Worm (Caenorhabditis elegans) whole organism, young adult: ENCODE measurements around the gene sre-32.

Experiments used
- B0019.2 ChIP-seq: fragments of 200-800 bp; sonication (Bioruptor generic); conservative IDR thresholded peaks from 2 replicates; pipeline ENCODE4 v1.3.6; 2022; ENCODE audit warnings: missing genetic modification reagents, missing genetic modification characterization, missing compliant biosample characterization
- C17E4.6 ChIP-seq: fragments of 200-800 bp; sonication (Bioruptor generic); IDR thresholded peaks from 2 replicates; pipeline ENCODE4 v1.3.6; 2022; ENCODE audit warnings: missing genetic modification reagents, missing genetic modification characterization, missing compliant biosample characterization
- F10E7.11 ChIP-seq: sonication (generic microtip); optimal IDR thresholded peaks from 2 replicates; lab custom pipeline; 2017; ENCODE audit warnings: mild to moderate bottlenecking, missing genetic modification characterization, moderate library complexity, missing compliant biosample characterization
- F22D6.2 ChIP-seq: sonication (generic microtip); optimal IDR thresholded peaks from 2 replicates; lab custom pipeline; 2016; ENCODE audit warnings: mild to moderate bottlenecking, missing genetic modification characterization, missing compliant biosample characterization
- F33H1.4 ChIP-seq: fragments of 200-800 bp; sonication (Bioruptor generic); IDR thresholded peaks from 2 replicates; pipeline ENCODE4 v1.3.6; 2022; ENCODE audit warnings: missing genetic modification reagents, missing genetic modification characterization, missing compliant biosample characterization
- F37B4.10 ChIP-seq: fragments of 200-800 bp; sonication (Bioruptor generic); IDR thresholded peaks from 2 replicates; pipeline ENCODE4 v1.3.6; 2022; ENCODE audit warnings: missing genetic modification characterization, missing compliant biosample characterization
- F49E8.2 ChIP-seq: sonication (generic microtip); optimal IDR thresholded peaks from 3 replicates; lab custom pipeline; 2017; ENCODE audit warnings: missing genetic modification characterization, mild to moderate bottlenecking, missing compliant biosample characterization, antibody characterized with exemption, moderate library complexity; ENCODE audit not compliant: insufficient read depth
- F55B11.4 ChIP-seq: sonication (generic microtip); optimal IDR thresholded peaks from 2 replicates; lab custom pipeline; 2016; ENCODE audit warnings: missing compliant biosample characterization, missing genetic modification characterization, borderline replicate concordance; ENCODE audit not compliant: insufficient read depth
- K11D2.4 ChIP-seq: fragments of 200-800 bp; sonication (Bioruptor generic); IDR thresholded peaks from 2 replicates; pipeline ENCODE4 v1.3.6; 2022; ENCODE audit warnings: missing genetic modification reagents, missing genetic modification characterization, missing compliant biosample characterization
- T26A5.8 ChIP-seq: sonication (generic microtip); optimal IDR thresholded peaks from 2 replicates; lab custom pipeline; 2016; ENCODE audit warnings: missing genetic modification characterization, missing compliant biosample characterization
- Y53F4B.3 ChIP-seq: fragments of 200-800 bp; sonication (Bioruptor generic); IDR thresholded peaks from 2 replicates; pipeline ENCODE4 v1.3.6; 2022; ENCODE audit warnings: missing genetic modification reagents, missing genetic modification characterization, missing compliant biosample characterization
- Y56A3A.18 ChIP-seq: fragments of 200-800 bp; sonication (Bioruptor generic); IDR thresholded peaks from 2 replicates; pipeline ENCODE4 v1.3.6; 2022; ENCODE audit warnings: missing genetic modification reagents, missing genetic modification characterization, missing compliant biosample characterization
- akir-1 ChIP-seq: fragments of 200-800 bp; sonication (Bioruptor generic); optimal IDR thresholded peaks from 2 replicates; lab custom pipeline; 2018; ENCODE audit warnings: mild to moderate bottlenecking, missing genetic modification characterization, moderate library complexity, missing compliant biosample characterization
- aptf-2 ChIP-seq: fragments of 200-800 bp; sonication (Bioruptor generic); conservative IDR thresholded peaks from 2 replicates; pipeline ENCODE4 v1.3.6; 2022; ENCODE audit warnings: missing genetic modification reagents, missing genetic modification characterization, missing compliant biosample characterization
- aptf-3 ChIP-seq: fragments of 200-800 bp; sonication (Bioruptor generic); IDR thresholded peaks from 2 replicates; pipeline ENCODE4 v1.3.6; 2022; ENCODE audit warnings: missing genetic modification characterization, missing compliant biosample characterization
- atf-7 ChIP-seq: sonication (generic microtip); optimal IDR thresholded peaks from 2 replicates; lab custom pipeline; 2017; ENCODE audit warnings: mild to moderate bottlenecking, missing genetic modification characterization, missing compliant biosample characterization
- athp-1 ChIP-seq: sonication (generic microtip); optimal IDR thresholded peaks from 2 replicates; lab custom pipeline; 2017; ENCODE audit warnings: mild to moderate bottlenecking, missing genetic modification characterization, missing compliant biosample characterization
- attf-5 ChIP-seq: fragments of 200-800 bp; sonication (Bioruptor generic); optimal IDR thresholded peaks from 2 replicates; lab custom pipeline; 2018; ENCODE audit warnings: mild to moderate bottlenecking, missing genetic modification characterization, missing compliant biosample characterization
- cebp-2 ChIP-seq: fragments of 200-800 bp; sonication (Bioruptor generic); IDR thresholded peaks from 2 replicates; pipeline ENCODE4 v1.3.6; 2022; ENCODE audit warnings: missing genetic modification characterization, missing compliant biosample characterization
- ceh-100 ChIP-seq: fragments of 200-800 bp; sonication (Bioruptor generic); IDR thresholded peaks from 2 replicates; pipeline ENCODE4 v1.3.6; 2022; ENCODE audit warnings: missing genetic modification reagents, missing genetic modification characterization, missing compliant biosample characterization
- ceh-40 ChIP-seq: fragments of 200-800 bp; sonication (Bioruptor generic); IDR thresholded peaks from 2 replicates; pipeline ENCODE4 v1.3.6; 2022; ENCODE audit warnings: missing genetic modification characterization, missing compliant biosample characterization
- ceh-79 ChIP-seq: sonication (generic microtip); optimal IDR thresholded peaks from 2 replicates; lab custom pipeline; 2017; ENCODE audit warnings: mild to moderate bottlenecking, missing genetic modification characterization, missing compliant biosample characterization
- chd-7 ChIP-seq: sonication (generic microtip); optimal IDR thresholded peaks from 2 replicates; lab custom pipeline; 2016; ENCODE audit warnings: mild to moderate bottlenecking, missing genetic modification characterization, moderate library complexity, missing compliant biosample characterization
- dox-1 ChIP-seq: fragments of 200-800 bp; sonication (Bioruptor generic); IDR thresholded peaks from 2 replicates; pipeline ENCODE4 v1.3.6; 2022; ENCODE audit warnings: missing genetic modification reagents, missing genetic modification characterization, missing compliant biosample characterization
- egl-44 ChIP-seq: fragments of 200-800 bp; sonication (Bioruptor generic); IDR thresholded peaks from 2 replicates; pipeline ENCODE4 v1.3.6; 2022; ENCODE audit warnings: missing genetic modification reagents, missing genetic modification characterization, missing compliant biosample characterization
- ekl-4 ChIP-seq: fragments of 200-800 bp; sonication (Bioruptor generic); IDR thresholded peaks from 2 replicates; pipeline ENCODE4 v1.3.6; 2022; ENCODE audit warnings: missing genetic modification reagents, missing genetic modification characterization, missing compliant biosample characterization
- him-1 ChIP-seq: sonication (generic microtip); optimal IDR thresholded peaks from 2 replicates; lab custom pipeline; 2016; ENCODE audit warnings: missing genotype, missing genetic modification reagents, missing genetic modification characterization, missing compliant biosample characterization
- hmg-20 ChIP-seq: fragments of 200-800 bp; sonication (Bioruptor generic); IDR thresholded peaks from 2 replicates; pipeline ENCODE4 v1.3.6; 2022; ENCODE audit warnings: missing genetic modification reagents, missing genetic modification characterization, missing compliant biosample characterization
- hsf-1 ChIP-seq: fragments of 200-800 bp; sonication (Bioruptor generic); IDR thresholded peaks from 2 replicates; pipeline ENCODE4 v1.3.6; 2022; ENCODE audit warnings: missing genetic modification reagents, missing genetic modification characterization, missing compliant biosample characterization
- lin-40 ChIP-seq: sonication (generic microtip); optimal IDR thresholded peaks from 2 replicates; lab custom pipeline; 2016; ENCODE audit warnings: missing genetic modification characterization, mild to moderate bottlenecking, missing compliant biosample characterization, missing genotype, missing genetic modification reagents
- madf-6 ChIP-seq: fragments of 200-800 bp; sonication (Bioruptor generic); IDR thresholded peaks from 2 replicates; pipeline ENCODE4 v1.3.6; 2022; ENCODE audit warnings: missing genetic modification reagents, missing genetic modification characterization, missing compliant biosample characterization
- madf-8 ChIP-seq: fragments of 200-800 bp; sonication (Bioruptor generic); conservative IDR thresholded peaks from 2 replicates; pipeline ENCODE4 v1.3.6; 2022; ENCODE audit warnings: missing genetic modification reagents, missing genetic modification characterization, missing compliant biosample characterization
- mel-28 ChIP-seq: sonication (generic microtip); optimal IDR thresholded peaks from 2 replicates; lab custom pipeline; 2016; ENCODE audit warnings: borderline replicate concordance, mild to moderate bottlenecking, missing genetic modification characterization, missing compliant biosample characterization
- mes-4 ChIP-seq: sonication (generic microtip); optimal IDR thresholded peaks from 2 replicates; lab custom pipeline; 2016; ENCODE audit warnings: missing genotype, missing genetic modification characterization, missing compliant biosample characterization
- nfya-2 ChIP-seq: fragments of 200-800 bp; sonication (Bioruptor generic); IDR thresholded peaks from 2 replicates; pipeline ENCODE4 v1.3.6; 2022; ENCODE audit warnings: missing genetic modification reagents, missing genetic modification characterization, missing compliant biosample characterization
- nhr-120 ChIP-seq: fragments of 200-800 bp; sonication (Bioruptor generic); IDR thresholded peaks from 2 replicates; pipeline ENCODE4 v1.3.6; 2022; ENCODE audit warnings: missing genetic modification characterization, missing compliant biosample characterization
- rpc-1 ChIP-seq, 2 experiments: fragments of 150-350 bp in 1 of 2; sonication (generic microtip) in 1 of 2; optimal IDR thresholded peaks; 2 replicates each; lab custom pipeline; 2014 to 2018; ENCODE audit warnings: missing biosample characterization in 1 of 2, missing genetic modification characterization in 1 of 2, missing genetic modification reagents in 1 of 2, missing genotype in 1 of 2
- sdz-38 ChIP-seq: sonication (generic microtip); optimal IDR thresholded peaks from 2 replicates; lab custom pipeline; 2016; ENCODE audit warnings: missing genotype, missing genetic modification characterization, missing compliant biosample characterization
- snpc-1.3 ChIP-seq: sonication (generic microtip); optimal IDR thresholded peaks from 2 replicates; lab custom pipeline; 2017; ENCODE audit warnings: missing genetic modification characterization, mild to moderate bottlenecking, missing compliant biosample characterization, antibody characterized with exemption, moderate library complexity, missing genotype, missing genetic modification reagents; ENCODE audit not compliant: insufficient read depth
- snpc-3.4 ChIP-seq: sonication (generic microtip); optimal IDR thresholded peaks from 2 replicates; lab custom pipeline; 2017; ENCODE audit warnings: missing genetic modification characterization, mild to moderate bottlenecking, missing compliant biosample characterization, antibody characterized with exemption, moderate library complexity, missing genotype, missing genetic modification reagents
- snpc-4 ChIP-seq, 5 experiments: fragments of 150-350 bp in 1 of 5; sonication (generic microtip) in 4 of 5; optimal IDR thresholded peaks; 2 replicates each; lab custom pipeline; 2014 to 2018; ENCODE audit warnings: missing genetic modification characterization in 5 of 5, missing biosample characterization in 3 of 5, antibody characterized with exemption in 2 of 5, mild to moderate bottlenecking in 2 of 5, missing compliant biosample characterization in 2 of 5, missing genotype in 2 of 5, moderate library complexity in 2 of 5, missing genetic modification reagents in 1 of 5
- unc-130 ChIP-seq: sonication (generic microtip); optimal IDR thresholded peaks from 2 replicates; lab custom pipeline; 2016; ENCODE audit warnings: missing genetic modification reagents, missing genetic modification characterization, missing compliant biosample characterization
- ztf-25 ChIP-seq: fragments of 200-800 bp; sonication (Bioruptor generic); IDR thresholded peaks from 2 replicates; pipeline ENCODE4 v1.3.6; 2022; ENCODE audit warnings: missing genetic modification reagents, missing genetic modification characterization, missing compliant biosample characterization
- ztf-26 ChIP-seq: sonication (generic microtip); optimal IDR thresholded peaks from 2 replicates; lab custom pipeline; 2017; ENCODE audit warnings: missing genetic modification characterization, missing compliant biosample characterization
- ztf-3 ChIP-seq: fragments of 200-800 bp; sonication (Bioruptor generic); optimal IDR thresholded peaks from 2 replicates; lab custom pipeline; 2018; ENCODE audit warnings: mild to moderate bottlenecking, missing genetic modification characterization, missing compliant biosample characterization

The sre-32 gene

ce11 chrII:12459422-12459821 lies 2.9 kb upstream of the sre-32 start, which contains the start of gene tag-281 (continued):
- TF ChIP-seq F33H1.4 (GFP tag; lab: Robert Waterston, UW) (peak; percentile 73), athp-1 (peak; percentile 25), dox-1 (GFP tag; lab: Robert Waterston, UW) (peak; percentile 56; the same call in 1 of the 2 replicates), mel-28 (tag; lab: Kevin White, UChicago) (no peak), ekl-4 (GFP tag; lab: Robert Waterston, UW) (no peak), hsf-1 (GFP tag; lab: Robert Waterston, UW) (peak; percentile 53), ztf-26 (no peak), hmg-20 (GFP tag; lab: Robert Waterston, UW) (no peak), attf-5 (GFP tag; lab: Kevin White, UChicago) (peak; percentile 73), C17E4.6 (GFP tag; lab: Robert Waterston, UW) (no peak), unc-130 (no peak), madf-8 (GFP tag; lab: Robert Waterston, UW) (peak; percentile 32; the same call in 1 of the 2 replicates), rpc-1 (optimal IDR thresholded peaks at IDR 0.05; lab: Kevin White, UChicago) (no peak), rpc-1 (tag; optimal IDR thresholded peaks at IDR 0.05; lab: Kevin White, UChicago) (no peak), nfya-2 (GFP tag; lab: Robert Waterston, UW) (no peak), snpc-4 (GFP tag; optimal IDR thresholded peaks at IDR 0.05; lab: Kevin White, UChicago) (no peak), snpc-4 (tag; optimal IDR thresholded peaks at IDR 0.05; lab: Kevin White, UChicago) (peak in 3 of 4 experiments; percentile 1 to 60 (median 33)), T26A5.8 (tag; lab: Kevin White, UChicago) (no peak), akir-1 (GFP tag; lab: Kevin White, UChicago) (no peak), F22D6.2 (tag; lab: Kevin White, UChicago) (no peak), F37B4.10 (no peak)

- no peak for TF ChIP-seq egl-44 (GFP tag; lab: Robert Waterston, UW)
- no peak for TF ChIP-seq Y56A3A.18 (GFP tag; lab: Robert Waterston, UW)
- TF ChIP-seq ceh-79, result no peak
- TF ChIP-seq snpc-3.4, result no peak
- TF ChIP-seq atf-7 (tag; lab: Kevin White, UChicago), result no peak
- no peak for TF ChIP-seq madf-6 (GFP tag; lab: Robert Waterston, UW)
- no peak for TF ChIP-seq cebp-2
- no peak for TF ChIP-seq him-1 (tag; lab: Kevin White, UChicago)
- no peak for TF ChIP-seq nhr-120 (GFP tag; lab: Robert Waterston, UW)
- TF ChIP-seq hsf-1 (GFP tag; lab: Robert Waterston, UW), result no peak
- no peak for TF ChIP-seq chd-7 (tag; lab: Kevin White, UChicago)
- no peak for TF ChIP-seq Y53F4B.3 (GFP tag; lab: Robert Waterston, UW)
- no peak for TF ChIP-seq F55B11.4 (tag; lab: Kevin White, UChicago)
- TF ChIP-seq aptf-2 (GFP tag; lab: Robert Waterston, UW), result no peak
- no peak for TF ChIP-seq lin-40 (tag; lab: Kevin White, UChicago)
- no peak for TF ChIP-seq F22D6.2 (tag; lab: Kevin White, UChicago)
Measured at ce11 chrII:12457275-12457674, 742 bp upstream of the sre-32 start, which contains the start of gene sre-38. sre-38 (plus strand) TSS chrII:12457575.

DNA sequence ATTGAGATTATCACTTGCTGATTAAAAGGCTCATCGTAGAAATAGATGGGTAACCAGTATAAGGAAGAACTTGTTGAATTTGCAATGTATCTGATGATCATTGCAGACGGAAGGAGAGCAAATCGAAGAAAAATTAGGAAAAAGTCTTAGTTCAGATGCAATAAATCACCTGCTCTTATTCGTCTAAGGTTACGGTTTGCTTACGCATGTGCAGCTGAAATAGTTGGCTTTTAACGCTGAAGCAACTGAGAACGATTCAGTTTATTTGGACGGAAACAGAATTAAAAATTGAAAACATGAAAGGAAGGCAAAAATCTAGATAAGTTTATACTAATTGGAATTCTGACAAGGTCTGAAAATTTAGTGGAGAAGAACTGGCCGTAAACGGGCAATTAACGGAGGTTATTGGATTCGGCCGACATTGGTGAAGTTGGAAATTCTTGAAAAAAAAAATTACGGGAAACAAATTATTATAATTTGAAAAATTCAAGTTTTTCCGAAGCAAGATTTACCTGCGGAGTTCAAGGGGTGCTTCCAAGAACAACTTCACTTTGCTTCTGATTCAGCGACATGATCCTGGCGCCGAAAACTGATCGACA lies 3.7 kb downstream of the sre-32 start, which contains the start of the genes sre-35 and sre-33:
Gene sre-35 (minus strand): TSS at position 101 of the 599 bp plus-strand sequence.
Gene sre-33 (plus strand): TSS at position 549 of the 599 bp plus-strand sequence.
- TF ChIP-seq snpc-1.3 (tag; lab: Kevin White, UChicago) (no peak), nhr-120 (GFP tag; lab: Robert Waterston, UW) (no peak), snpc-3.4 (no peak), B0019.2 (GFP tag; lab: Robert Waterston, UW) (no peak), ceh-40 (no peak), ztf-25 (GFP tag; lab: Robert Waterston, UW) (no peak), ceh-100 (no peak), ztf-3 (GFP tag; lab: Kevin White, UChicago) (no peak), F49E8.2 (tag; lab: Kevin White, UChicago) (no peak), sdz-38 (tag; lab: Kevin White, UChicago) (no peak), K11D2.4 (GFP tag; lab: Robert Waterston, UW) (no peak), mes-4 (tag; lab: Kevin White, UChicago) (no peak), F10E7.11 (tag; lab: Kevin White, UChicago) (no peak), cebp-2 (no peak), aptf-3 (GFP tag; lab: Robert Waterston, UW) (no peak), F33H1.4 (GFP tag; lab: Robert Waterston, UW) (no peak)
